Worm (Caenorhabditis elegans) whole organism, L4/young adult: Measurements from ENCODE around the gene F12A10.6.

ENCODE experiments used
- dao-5 ChIP-seq: sonication (generic microtip); optimal IDR thresholded peaks from 2 replicates; lab custom pipeline; 2016; ENCODE audit warnings: missing genotype, missing genetic modification characterization, moderate library complexity, missing compliant biosample characterization
- him-1 ChIP-seq: sonication (generic microtip); optimal IDR thresholded peaks from 2 replicates; lab custom pipeline; 2016; ENCODE audit warnings: missing genotype, missing genetic modification reagents, missing genetic modification characterization, missing compliant biosample characterization

DNA sequence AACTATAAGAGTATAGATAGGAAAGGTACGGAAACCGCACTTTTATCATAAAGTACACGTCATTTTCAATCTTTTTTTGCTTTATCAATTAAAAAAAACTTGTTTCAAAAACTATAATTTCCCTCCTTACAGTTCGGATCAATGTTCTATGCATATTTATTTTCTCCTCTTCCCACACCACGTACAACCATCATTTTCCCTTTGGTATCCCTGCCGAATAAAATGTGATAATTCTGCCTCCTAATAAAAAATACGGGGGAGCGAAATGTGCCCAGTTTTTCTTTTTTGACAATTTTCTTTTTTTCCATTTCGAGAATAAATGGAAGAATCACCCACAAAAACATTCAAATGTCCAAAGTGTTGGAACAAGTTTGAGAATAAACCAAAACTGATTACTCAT is 21.2 kb upstream of the F12A10.6 start, which contains the start of gene ZK177.3:
- TF ChIP-seq him-1 (tag; lab: Kevin White, UChicago) (no peak), dao-5 (tag; lab: Kevin White, UChicago) (no peak)
